Fruit fly (Drosophila melanogaster) S2 (cell line): Measurements from ENCODE around the gene CG34461.

ENCODE experiments used
- CG8478 ChIP-seq: fragments of >200 bp; optimal IDR thresholded peaks from 2 replicates; lab custom pipeline; 2018
- CTCF ChIP-seq, 2 experiments: fragments of >200 bp; optimal IDR thresholded peaks; 2 replicates each; lab custom pipeline; 2018

DNA sequence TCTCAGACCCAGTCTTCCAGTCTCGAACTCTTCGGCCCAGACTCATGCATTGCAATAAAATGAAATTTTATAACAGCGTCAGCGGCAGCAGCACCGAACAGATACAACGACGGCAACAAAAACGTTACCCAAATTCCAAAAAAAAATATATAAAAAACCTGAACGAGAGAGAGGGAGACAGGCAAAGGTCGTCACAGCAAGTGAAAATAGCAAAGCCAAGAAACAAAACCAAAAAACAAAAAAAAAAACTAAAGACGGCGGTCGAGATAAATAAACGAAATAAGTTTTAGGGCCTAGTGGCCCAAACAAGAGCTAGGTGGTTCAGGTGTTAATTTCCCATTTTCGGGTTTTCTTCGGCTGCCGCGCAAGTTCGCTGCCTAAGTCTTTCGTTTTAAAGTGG is 48.4 kb downstream of the CG34461 start:
- TF ChIP-seq CG8478 (lab: Kevin White, UChicago) (no peak), CTCF (optimal IDR thresholded peaks at IDR 0.05; lab: Kevin White, UChicago) (no peak)
